Fruit fly (Drosophila melanogaster) whole organism, prepupa: ENCODE results near the gene Gnf1.

Source experiments
- Blimp-1 ChIP-seq: fragments of 200-800 bp; sonication (Bioruptor generic); optimal IDR thresholded peaks from 3 replicates; lab custom pipeline; 2017; ENCODE audit warnings: missing biosample characterization, missing genetic modification characterization, mild to moderate bottlenecking, moderate library complexity, missing genetic modification reagents
- CG10669 ChIP-seq: fragments of 200-800 bp; sonication (Bioruptor generic); optimal IDR thresholded peaks from 3 replicates; lab custom pipeline; 2018; ENCODE audit warnings: missing biosample characterization, mild to moderate bottlenecking, missing genetic modification characterization, moderate library complexity
- CG11294 ChIP-seq: fragments of 200-800 bp; sonication (Bioruptor generic); IDR thresholded peaks from 2 replicates; pipeline ENCODE4 v1.3.6; 2022; ENCODE audit warnings: missing biosample characterization, missing genetic modification characterization
- CG11762 ChIP-seq: fragments of 200-800 bp; sonication (Bioruptor generic); optimal IDR thresholded peaks from 3 replicates; lab custom pipeline; 2016; ENCODE audit warnings: missing biosample characterization, missing genetic modification characterization; ENCODE audit not compliant: insufficient read depth
- CG1621 ChIP-seq: fragments of 200-800 bp; sonication (Bioruptor generic); optimal IDR thresholded peaks from 3 replicates; lab custom pipeline; 2018; ENCODE audit warnings: missing biosample characterization, mild to moderate bottlenecking, missing genetic modification characterization
- CG16779 ChIP-seq: fragments of 200-800 bp; sonication (Bioruptor generic); optimal IDR thresholded peaks from 3 replicates; lab custom pipeline; 2017; ENCODE audit warnings: missing biosample characterization, mild to moderate bottlenecking, missing genetic modification characterization
- CG3032 ChIP-seq: fragments of 200-800 bp; optimal IDR thresholded peaks from 2 replicates; lab custom pipeline; 2019; ENCODE audit warnings: missing biosample characterization, mild to moderate bottlenecking, missing genetic modification characterization, moderate library complexity
- CG31627 ChIP-seq: fragments of 200-800 bp; sonication (Bioruptor generic); optimal IDR thresholded peaks from 3 replicates; lab custom pipeline; 2016; ENCODE audit warnings: missing biosample characterization, missing genetic modification characterization
- CG34406 ChIP-seq: fragments of 200-800 bp; sonication (Bioruptor generic); optimal IDR thresholded peaks from 3 replicates; lab custom pipeline; 2016; ENCODE audit warnings: missing biosample characterization, missing genetic modification characterization
- CG3919 ChIP-seq: fragments of 200-800 bp; sonication (Bioruptor generic); optimal IDR thresholded peaks from 3 replicates; lab custom pipeline; 2016; ENCODE audit warnings: missing biosample characterization, missing genetic modification characterization
- CG6276 ChIP-seq: fragments of 200-800 bp; sonication (Bioruptor generic); optimal IDR thresholded peaks from 2 replicates; lab custom pipeline; 2017; ENCODE audit warnings: missing biosample characterization, mild to moderate bottlenecking, missing genetic modification characterization
- CG6792 ChIP-seq: fragments of 200-800 bp; sonication (Bioruptor generic); optimal IDR thresholded peaks from 3 replicates; lab custom pipeline; 2016; ENCODE audit warnings: missing biosample characterization, missing genetic modification characterization
- CG6808 ChIP-seq: fragments of 200-800 bp; sonication (Bioruptor generic); optimal IDR thresholded peaks from 3 replicates; lab custom pipeline; 2017; ENCODE audit warnings: missing biosample characterization, missing genetic modification characterization, mild to moderate bottlenecking, moderate library complexity, missing genetic modification reagents
- CG6854 ChIP-seq: fragments of 200-800 bp; sonication (Bioruptor generic); optimal IDR thresholded peaks from 2 replicates; lab custom pipeline; 2017; ENCODE audit warnings: missing biosample characterization, mild to moderate bottlenecking, missing genetic modification characterization
- CG8119 ChIP-seq: fragments of 200-800 bp; sonication (Bioruptor generic); IDR thresholded peaks from 3 replicates; pipeline ENCODE4 v1.3.6; 2022; ENCODE audit warnings: missing biosample characterization, missing genetic modification characterization
- CG8319 ChIP-seq: fragments of 200-800 bp; sonication (Bioruptor generic); optimal IDR thresholded peaks from 3 replicates; lab custom pipeline; 2016; ENCODE audit warnings: missing biosample characterization, missing genetic modification characterization
- CG8632 ChIP-seq: fragments of 200-800 bp; sonication (Bioruptor generic); optimal IDR thresholded peaks from 3 replicates; lab custom pipeline; 2016; ENCODE audit warnings: missing biosample characterization, missing genetic modification characterization
- CG9139 ChIP-seq: fragments of 200-800 bp; sonication (Bioruptor generic); optimal IDR thresholded peaks from 3 replicates; lab custom pipeline; 2017; ENCODE audit warnings: missing biosample characterization, mild to moderate bottlenecking, missing genetic modification characterization
- Eip78C ChIP-seq: fragments of 200-800 bp; sonication (Bioruptor generic); peaks from one replicate; lab custom pipeline; 2016; ENCODE audit warnings: missing biosample characterization, missing genetic modification characterization
- Eip93F ChIP-seq: fragments of 200-800 bp; sonication (Bioruptor generic); optimal IDR thresholded peaks from 2 replicates; lab custom pipeline; 2016; ENCODE audit warnings: missing biosample characterization, mild to moderate bottlenecking, missing genetic modification characterization
- Ets21C ChIP-seq: fragments of 200-800 bp; sonication (Bioruptor generic); optimal IDR thresholded peaks from 3 replicates; lab custom pipeline; 2016; ENCODE audit warnings: missing biosample characterization, missing genetic modification characterization
- Ets96B ChIP-seq: fragments of 200-800 bp; optimal IDR thresholded peaks from 2 replicates; lab custom pipeline; 2019; ENCODE audit warnings: missing biosample characterization, mild to moderate bottlenecking, missing genetic modification characterization, moderate library complexity
- Gug ChIP-seq: fragments of 200-800 bp; sonication (Bioruptor generic); IDR thresholded peaks from 2 replicates; pipeline ENCODE4 v1.3.6; 2022; ENCODE audit warnings: missing biosample characterization, missing genetic modification characterization
- Hr39 ChIP-seq: fragments of 200-800 bp; sonication (Bioruptor generic); optimal IDR thresholded peaks from 2 replicates; lab custom pipeline; 2016; ENCODE audit warnings: missing biosample characterization, missing genetic modification characterization
- Hr4 ChIP-seq: fragments of 200-800 bp; sonication (Bioruptor generic); optimal IDR thresholded peaks from 3 replicates; lab custom pipeline; 2016; ENCODE audit warnings: missing biosample characterization, missing genetic modification characterization
- Lpt ChIP-seq: fragments of 200-800 bp; sonication (Bioruptor generic); optimal IDR thresholded peaks from 3 replicates; lab custom pipeline; 2016; ENCODE audit warnings: missing biosample characterization, missing genetic modification characterization
- Met ChIP-seq: fragments of 200-800 bp; sonication (Bioruptor generic); optimal IDR thresholded peaks from 3 replicates; lab custom pipeline; 2016; ENCODE audit warnings: missing biosample characterization, missing genetic modification characterization
- OdsH ChIP-seq: fragments of 200-800 bp; sonication (Bioruptor generic); optimal IDR thresholded peaks from 3 replicates; lab custom pipeline; 2016; ENCODE audit warnings: missing biosample characterization, missing genetic modification characterization
- Smox ChIP-seq: fragments of 200-800 bp; sonication (Bioruptor generic); optimal IDR thresholded peaks from 3 replicates; lab custom pipeline; 2016; ENCODE audit warnings: missing biosample characterization, missing genetic modification characterization
- Sox102F ChIP-seq: fragments of 200-800 bp; sonication (Bioruptor generic); optimal IDR thresholded peaks from 2 replicates; lab custom pipeline; 2016; ENCODE audit warnings: missing biosample characterization, mild to moderate bottlenecking, missing genetic modification characterization
- Sox14 ChIP-seq: fragments of 200-800 bp; sonication (Bioruptor generic); optimal IDR thresholded peaks from 3 replicates; lab custom pipeline; 2016; ENCODE audit warnings: missing biosample characterization, missing genetic modification characterization
- Sox15 ChIP-seq: fragments of 200-800 bp; sonication (Bioruptor generic); optimal IDR thresholded peaks from 3 replicates; lab custom pipeline; 2016; ENCODE audit warnings: missing biosample characterization, missing genetic modification characterization
- achi ChIP-seq: fragments of 200-800 bp; sonication (Bioruptor generic); optimal IDR thresholded peaks from 3 replicates; lab custom pipeline; 2016; ENCODE audit warnings: missing biosample characterization, missing genetic modification characterization
- acj6 ChIP-seq: fragments of 200-800 bp; sonication (Bioruptor generic); optimal IDR thresholded peaks from 3 replicates; lab custom pipeline; 2016; ENCODE audit warnings: missing biosample characterization, missing genetic modification characterization
- dac ChIP-seq: fragments of 200-800 bp; sonication (Bioruptor generic); optimal IDR thresholded peaks from 2 replicates; lab custom pipeline; 2017; ENCODE audit warnings: missing biosample characterization, mild to moderate bottlenecking, missing genetic modification characterization
- dsx ChIP-seq: fragments of 200-800 bp; optimal IDR thresholded peaks from 3 replicates; lab custom pipeline; 2019; ENCODE audit warnings: missing biosample characterization, mild to moderate bottlenecking, missing genetic modification characterization, moderate library complexity; ENCODE audit not compliant: poor library complexity, severe bottlenecking
- eg ChIP-seq: fragments of 200-800 bp; sonication (Bioruptor generic); IDR thresholded peaks from 3 replicates; pipeline ENCODE4 v1.3.6; 2022; ENCODE audit warnings: missing biosample characterization, missing genetic modification characterization
- esn ChIP-seq: fragments of 200-800 bp; sonication (Bioruptor generic); optimal IDR thresholded peaks from 2 replicates; lab custom pipeline; 2016; ENCODE audit warnings: missing biosample characterization, mild to moderate bottlenecking, missing genetic modification characterization, moderate library complexity
- fd85E ChIP-seq: fragments of 200-800 bp; sonication (Bioruptor generic); optimal IDR thresholded peaks from 3 replicates; lab custom pipeline; 2016; ENCODE audit warnings: missing biosample characterization, missing genetic modification characterization
- fkh ChIP-seq: fragments of 200-800 bp; sonication (Bioruptor generic); optimal IDR thresholded peaks from 3 replicates; lab custom pipeline; 2017; ENCODE audit warnings: missing biosample characterization, mild to moderate bottlenecking, missing genetic modification characterization, moderate library complexity
- net ChIP-seq: fragments of 200-800 bp; sonication (Bioruptor generic); optimal IDR thresholded peaks from 3 replicates; lab custom pipeline; 2016; ENCODE audit warnings: missing biosample characterization, missing genetic modification characterization
- pdm3 ChIP-seq: fragments of 200-800 bp; sonication (Bioruptor generic); optimal IDR thresholded peaks from 3 replicates; lab custom pipeline; 2016; ENCODE audit warnings: missing biosample characterization, missing genetic modification characterization
- salr ChIP-seq, 2 experiments: fragments of 200-800 bp; sonication (Bioruptor generic); optimal IDR thresholded peaks; 3 replicates each; lab custom pipeline; 2016 to 2018; ENCODE audit warnings: missing biosample characterization in 2 of 2, missing genetic modification characterization in 2 of 2, mild to moderate bottlenecking in 1 of 2
- spab ChIP-seq: fragments of 200-800 bp; sonication (Bioruptor generic); optimal IDR thresholded peaks from 2 replicates; lab custom pipeline; 2017; ENCODE audit warnings: missing biosample characterization, mild to moderate bottlenecking, missing genetic modification characterization, missing genetic modification reagents
- ss ChIP-seq, 2 experiments: fragments of 200-800 bp; sonication (Bioruptor generic); optimal IDR thresholded peaks; 2 replicates in 1 of 2; 3 replicates in 1 of 2; lab custom pipeline; 2017 to 2018; ENCODE audit warnings: mild to moderate bottlenecking in 2 of 2, missing biosample characterization in 2 of 2, missing genetic modification characterization in 2 of 2, moderate library complexity in 1 of 2
- svp ChIP-seq: fragments of 200-800 bp; sonication (Bioruptor generic); peaks from one replicate; lab custom pipeline; 2016; ENCODE audit warnings: missing biosample characterization, missing genetic modification characterization
- vri ChIP-seq: fragments of 200-800 bp; sonication (Bioruptor generic); optimal IDR thresholded peaks from 3 replicates; lab custom pipeline; 2016; ENCODE audit warnings: missing biosample characterization, mild to moderate bottlenecking, missing genetic modification characterization

Gene Gnf1

dm6 chr3R:4883864-4884263, 22.6 kb upstream of the Gnf1 start (continued):
- peak; percentile 8 for TF ChIP-seq CG11762 (GFP tag; lab: Kevin White, UChicago)
- TF ChIP-seq vri (GFP tag; lab: Kevin White, UChicago) = peak; percentile 51
- TF ChIP-seq CG8319 (GFP tag; lab: Kevin White, UChicago) = no peak
- TF ChIP-seq Hr4 (GFP tag; lab: Kevin White, UChicago) = no peak
- no peak for TF ChIP-seq dac (GFP tag; lab: Kevin White, UChicago)
- peak; percentile 2 for TF ChIP-seq acj6 (GFP tag; lab: Kevin White, UChicago)
- TF ChIP-seq CG6276 (GFP tag; lab: Kevin White, UChicago) = no peak
- TF ChIP-seq CG8119 (GFP tag; lab: Robert Waterston, UW) = no peak
- no peak for TF ChIP-seq fd85E (GFP tag; lab: Kevin White, UChicago)
- TF ChIP-seq CG16779 (tag; lab: Kevin White, UChicago) = no peak
- no peak for TF ChIP-seq Blimp-1 (GFP tag; lab: Kevin White, UChicago)
- TF ChIP-seq eg = no peak
- peak; percentile 37 for TF ChIP-seq Ets21C
- peak; percentile 12 for TF ChIP-seq CG8632 (GFP tag; lab: Kevin White, UChicago)
- peak; percentile 62 for TF ChIP-seq CG10669
- TF ChIP-seq Gug (GFP tag; lab: Robert Waterston, UW) = no peak
- TF ChIP-seq CG11294 (GFP tag; lab: Robert Waterston, UW) = no peak
- peak; percentile 33 for TF ChIP-seq dsx (GFP tag; lab: Kevin White, UChicago)

DNA sequence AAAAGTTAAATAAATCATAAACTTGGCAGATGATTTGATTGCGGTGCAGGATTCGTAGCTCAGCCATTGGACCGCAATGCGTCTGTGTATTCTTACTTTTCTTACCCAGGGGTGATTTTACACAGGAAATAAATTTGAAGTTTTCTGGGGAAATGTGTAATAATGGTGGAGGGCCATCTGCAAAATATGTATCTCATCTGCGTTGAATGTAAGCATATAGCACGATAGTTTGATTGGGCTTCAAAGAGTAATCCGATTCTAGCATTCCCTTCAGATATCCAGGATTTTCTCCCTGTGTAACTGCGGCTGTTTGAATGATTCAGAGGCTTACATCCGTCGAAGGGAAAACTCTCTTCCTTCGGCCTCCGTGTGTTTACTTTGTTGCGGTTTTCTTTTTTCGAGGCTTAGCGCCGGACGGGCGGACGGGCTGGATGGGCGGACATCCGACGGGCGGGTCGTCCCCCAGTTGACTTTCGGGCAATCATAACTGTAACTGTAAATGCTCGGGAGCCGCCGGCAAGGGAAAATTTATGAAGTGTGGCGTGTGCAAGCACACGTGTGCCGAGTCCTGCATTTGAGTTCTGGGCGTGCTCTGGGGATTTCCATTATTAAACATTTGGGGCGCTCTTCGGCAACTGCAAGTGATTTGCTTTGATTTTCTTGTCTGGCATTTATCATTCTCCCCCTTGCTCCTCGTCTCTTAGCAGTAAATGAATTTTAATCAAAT, 20.2 kb upstream of the Gnf1 start:
- TF ChIP-seq CG11762 (GFP tag; lab: Kevin White, UChicago) (no peak), CG6792 (GFP tag; lab: Kevin White, UChicago) (peak; percentile 30), Smox (GFP tag; lab: Kevin White, UChicago) (peak; percentile 52), Lpt (GFP tag; lab: Kevin White, UChicago) (no peak), spab (GFP tag; lab: Kevin White, UChicago) (no peak), salr (GFP tag; optimal IDR thresholded peaks at IDR 0.05; lab: Kevin White, UChicago) (no peak), esn (GFP tag; lab: Kevin White, UChicago) (peak; percentile 60), net (no peak), Eip93F (no peak), CG31627 (GFP tag; lab: Kevin White, UChicago) (peak; percentile 62), Sox15 (GFP tag; lab: Kevin White, UChicago) (peak; percentile 8), CG8632 (GFP tag; lab: Kevin White, UChicago) (peak; percentile 11), CG1621 (tag; lab: Kevin White, UChicago) (peak; percentile 9), dsx (GFP tag; lab: Kevin White, UChicago) (peak; percentile 31), Sox102F (peak; percentile 54), OdsH (peak; percentile 26), CG6854 (GFP tag; lab: Kevin White, UChicago) (no peak), Ets21C (peak; percentile 43), CG34406 (GFP tag; lab: Kevin White, UChicago) (no peak), svp (GFP tag; lab: Kevin White, UChicago) (peak; percentile 72), CG6808 (peak; percentile 31), CG3919 (GFP tag; lab: Kevin White, UChicago) (peak; percentile 54), Met (GFP tag; lab: Kevin White, UChicago) (peak; percentile 52), Hr4 (GFP tag; lab: Kevin White, UChicago) (no peak), pdm3 (GFP tag; lab: Kevin White, UChicago) (peak; percentile 39), CG9139 (GFP tag; lab: Kevin White, UChicago) (no peak), Eip78C (GFP tag; lab: Kevin White, UChicago) (peak; percentile 79), fkh (GFP tag; lab: Kevin White, UChicago) (no peak), Gug (GFP tag; lab: Robert Waterston, UW) (no peak), Sox14 (GFP tag; lab: Kevin White, UChicago) (peak; percentile 14), Ets96B (tag; lab: Kevin White, UChicago) (peak; percentile 25), Hr39 (GFP tag; lab: Kevin White, UChicago) (peak; percentile 66), CG3032 (tag; lab: Kevin White, UChicago) (peak; percentile 12), ss (GFP tag; optimal IDR thresholded peaks at IDR 0.05; lab: Kevin White, UChicago) (no peak), CG11294 (GFP tag; lab: Robert Waterston, UW) (no peak), vri (GFP tag; lab: Kevin White, UChicago) (no peak), achi (GFP tag; lab: Kevin White, UChicago) (no peak), Blimp-1 (GFP tag; lab: Kevin White, UChicago) (no peak)
